Worm (Caenorhabditis elegans) whole organism, L2 larva: ENCODE measurements around the gene F53F1.2.

Experiments used
- C34F6.9 ChIP-seq: fragments of 150-350 bp; optimal IDR thresholded peaks from 2 replicates; lab custom pipeline; 2014; ENCODE audit warnings: missing biosample characterization, missing genetic modification characterization
- crh-2 ChIP-seq: sonication (generic microtip); optimal IDR thresholded peaks from 2 replicates; lab custom pipeline; 2017; ENCODE audit warnings: missing biosample characterization, missing genetic modification characterization
- elt-1 ChIP-seq: fragments of 150-350 bp; optimal IDR thresholded peaks from 2 replicates; lab custom pipeline; 2014; ENCODE audit warnings: missing biosample characterization, missing genetic modification characterization
- fos-1 ChIP-seq: fragments of 150-350 bp; optimal IDR thresholded peaks from 2 replicates; lab custom pipeline; 2014; ENCODE audit warnings: missing biosample characterization, missing genetic modification characterization
- lin-11 ChIP-seq: fragments of 150-350 bp; sonication (generic microtip); optimal IDR thresholded peaks from 2 replicates; lab custom pipeline; 2014; ENCODE audit warnings: missing biosample characterization, missing genetic modification characterization, inconsistent platforms, mixed read lengths
- lin-13 ChIP-seq: fragments of 150-350 bp; optimal IDR thresholded peaks from 2 replicates; lab custom pipeline; 2014; ENCODE audit warnings: missing biosample characterization, missing genetic modification reagents, missing genetic modification characterization
- lsy-2 ChIP-seq, 2 experiments: fragments of 150-350 bp in 1 of 2; sonication (generic microtip) in 1 of 2; optimal IDR thresholded peaks; 2 replicates each; lab custom pipeline; 2014 to 2017; ENCODE audit warnings: missing biosample characterization in 2 of 2, missing genetic modification characterization in 2 of 2
- mab-5 ChIP-seq: fragments of 150-350 bp; optimal IDR thresholded peaks from 2 replicates; lab custom pipeline; 2014; ENCODE audit warnings: missing biosample characterization, missing genetic modification characterization
- mbf-1 ChIP-seq: sonication (generic microtip); optimal IDR thresholded peaks from 2 replicates; lab custom pipeline; 2017; ENCODE audit warnings: missing biosample characterization, missing genetic modification characterization
- nhr-10 ChIP-seq: sonication (generic microtip); optimal IDR thresholded peaks from 2 replicates; lab custom pipeline; 2017; ENCODE audit warnings: missing biosample characterization, missing genetic modification characterization
- nhr-11 ChIP-seq: fragments of 150-350 bp; optimal IDR thresholded peaks from 2 replicates; lab custom pipeline; 2014; ENCODE audit warnings: missing biosample characterization, missing genetic modification characterization
- nhr-12 ChIP-seq: fragments of 150-350 bp; optimal IDR thresholded peaks from 2 replicates; lab custom pipeline; 2014; ENCODE audit warnings: missing biosample characterization, missing genetic modification characterization
- nhr-25 ChIP-seq: fragments of 150-350 bp; sonication (generic microtip); optimal IDR thresholded peaks from 3 replicates; lab custom pipeline; 2014; ENCODE audit warnings: missing biosample characterization, missing genetic modification characterization
- nhr-77 ChIP-seq: fragments of 150-350 bp; optimal IDR thresholded peaks from 2 replicates; lab custom pipeline; 2014; ENCODE audit warnings: missing biosample characterization, missing genetic modification characterization
- sma-3 ChIP-seq: sonication (generic microtip); optimal IDR thresholded peaks from 2 replicates; lab custom pipeline; 2016; ENCODE audit warnings: missing genetic modification reagents, missing genetic modification characterization, missing compliant biosample characterization
- unc-55 ChIP-seq: fragments of 150-350 bp; sonication (generic microtip); optimal IDR thresholded peaks from 3 replicates; lab custom pipeline; 2014; ENCODE audit warnings: missing biosample characterization, missing genetic modification reagents, missing genetic modification characterization
- zag-1 ChIP-seq: fragments of 150-350 bp; optimal IDR thresholded peaks from 2 replicates; lab custom pipeline; 2014; ENCODE audit warnings: missing biosample characterization, missing genetic modification characterization
- ztf-4 ChIP-seq: fragments of 150-350 bp; optimal IDR thresholded peaks from 2 replicates; lab custom pipeline; 2014; ENCODE audit warnings: missing biosample characterization, missing genetic modification characterization

The F53F1.2 gene

DNA sequence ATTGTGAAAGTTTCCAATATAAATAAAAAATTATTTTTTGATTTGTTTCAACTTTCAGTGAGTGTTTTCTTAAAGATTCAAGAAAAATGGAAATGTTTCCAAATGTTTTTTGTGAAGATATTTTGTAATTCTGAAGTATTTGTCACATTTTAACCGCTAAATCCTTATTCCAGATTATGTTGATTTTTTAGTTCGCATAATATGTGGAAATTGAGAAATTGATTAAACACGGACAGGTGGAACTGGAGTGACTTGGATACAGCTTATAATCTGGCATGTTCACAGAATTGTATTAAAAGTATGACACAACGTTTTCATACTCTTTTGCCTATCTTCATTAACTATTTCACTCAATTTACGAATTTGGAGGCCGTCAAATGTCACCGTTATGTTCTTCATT lies 48.8 kb downstream of the F53F1.2 start, which contains the start of gene lurp-3:
TSS of gene lurp-3 (plus strand) at position 301 of the 400 bp plus-strand sequence.
- TF ChIP-seq ztf-4 (tag; lab: Kevin White, UChicago) (no peak), zag-1 (tag; lab: Kevin White, UChicago) (no peak), mbf-1 (tag; lab: Kevin White, UChicago) (no peak), lin-13 (GFP tag; lab: Kevin White, UChicago) (no peak), lin-11 (tag; lab: Kevin White, UChicago) (no peak), nhr-77 (tag; lab: Kevin White, UChicago) (no peak), crh-2 (tag; lab: Kevin White, UChicago) (no peak), elt-1 (tag; lab: Kevin White, UChicago) (no peak), nhr-12 (tag; lab: Kevin White, UChicago) (no peak), lsy-2 (tag; optimal IDR thresholded peaks at IDR 0.05; lab: Kevin White, UChicago) (no peak), fos-1 (tag; lab: Kevin White, UChicago) (no peak), C34F6.9 (tag; lab: Kevin White, UChicago) (no peak), sma-3 (GFP tag; lab: Kevin White, UChicago) (no peak), unc-55 (GFP tag; lab: Kevin White, UChicago) (no peak), nhr-10 (no peak), nhr-11 (tag; lab: Kevin White, UChicago) (no peak)
- TF ChIP-seq, all 48 proteins: peak for 0

DNA sequence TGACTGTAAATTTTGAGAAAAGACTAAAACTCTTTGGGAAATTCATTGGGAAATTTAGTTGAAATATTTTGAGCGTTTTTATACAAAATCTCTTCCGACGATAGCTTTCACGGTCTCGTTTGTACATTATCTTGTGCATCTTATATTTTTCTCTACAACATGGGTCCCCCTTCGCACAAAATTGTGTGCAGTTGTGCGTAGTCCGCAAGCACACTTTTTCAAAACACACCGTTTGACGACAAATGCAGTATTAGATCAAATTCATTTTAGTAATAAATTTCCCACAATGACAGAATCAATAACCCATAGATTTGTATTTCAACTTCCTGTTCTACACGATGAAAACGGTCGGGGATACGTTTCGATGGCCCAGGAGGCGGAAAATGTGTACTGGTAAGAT lies 51.2 kb downstream of the F53F1.2 start, which contains the start of gene F25H9.2:
TSS of gene F25H9.2 (plus strand) at position 226 of the 400 bp plus-strand sequence.
- TF ChIP-seq C34F6.9 (tag; lab: Kevin White, UChicago) (peak; percentile 43), mab-5 (tag; lab: Kevin White, UChicago) (peak; percentile 0), nhr-25 (tag; lab: Kevin White, UChicago) (no peak)
